Worm (Caenorhabditis elegans) whole organism, L1 larva: ENCODE measurements around the gene sluh-7.

Experiments
- C04F5.9 ChIP-seq: sonication (generic microtip); optimal IDR thresholded peaks from 2 replicates; lab custom pipeline; 2016; ENCODE audit warnings: missing genetic modification characterization, missing compliant biosample characterization
- C16A3.4 ChIP-seq: fragments of 150-350 bp; optimal IDR thresholded peaks from 2 replicates; lab custom pipeline; 2014; ENCODE audit warnings: missing biosample characterization, missing genetic modification characterization
- F16B12.6 ChIP-seq: fragments of 150-350 bp; optimal IDR thresholded peaks from 2 replicates; lab custom pipeline; 2014; ENCODE audit warnings: missing biosample characterization, missing genetic modification characterization
- aha-1 ChIP-seq: fragments of 150-350 bp; optimal IDR thresholded peaks from 2 replicates; lab custom pipeline; 2014; ENCODE audit warnings: missing biosample characterization, missing genetic modification characterization
- aly-2 ChIP-seq: fragments of 150-350 bp; optimal IDR thresholded peaks from 2 replicates; lab custom pipeline; 2014; ENCODE audit warnings: missing biosample characterization, missing genetic modification characterization
- ama-1 ChIP-seq: fragments of 150-350 bp; optimal IDR thresholded peaks from 2 replicates; lab custom pipeline; 2014
- blmp-1 ChIP-seq: fragments of 150-350 bp; optimal IDR thresholded peaks from 2 replicates; lab custom pipeline; 2014; ENCODE audit warnings: missing biosample characterization, missing genetic modification characterization
- ceh-88 ChIP-seq: fragments of 200-800 bp; sonication (Bioruptor generic); IDR thresholded peaks from 2 replicates; pipeline ENCODE4 v1.3.6; 2022; ENCODE audit warnings: missing genetic modification characterization, missing compliant biosample characterization
- ceh-90 ChIP-seq: sonication (generic microtip); optimal IDR thresholded peaks from 2 replicates; lab custom pipeline; 2016; ENCODE audit warnings: missing genetic modification characterization, missing compliant biosample characterization
- dpl-1 ChIP-seq, 3 experiments: fragments of 150-350 bp in 2 of 3; sonication (generic microtip) in 1 of 3; optimal IDR thresholded peaks; 2 replicates each; lab custom pipeline; 2014 to 2017; ENCODE audit warnings: missing biosample characterization in 3 of 3, missing genetic modification characterization in 3 of 3, missing genetic modification reagents in 3 of 3
- dsc-1 ChIP-seq: sonication (generic microtip); optimal IDR thresholded peaks from 2 replicates; lab custom pipeline; 2016; ENCODE audit warnings: mild to moderate bottlenecking, missing genetic modification characterization, missing compliant biosample characterization
- efl-1 ChIP-seq, 4 experiments: fragments of 150-350 bp; optimal IDR thresholded peaks in 3 of 4; peaks in 1 of 4; 1 replicate in 1 of 4; 2 replicates in 3 of 4; lab custom pipeline; 2014; ENCODE audit warnings: missing biosample characterization in 2 of 4, missing genetic modification characterization in 2 of 4, missing genetic modification reagents in 2 of 4
- efl-3 ChIP-seq: fragments of 200-800 bp; sonication (Bioruptor generic); optimal IDR thresholded peaks from 2 replicates; lab custom pipeline; 2018; ENCODE audit warnings: mild to moderate bottlenecking, missing genetic modification characterization, missing compliant biosample characterization
- egl-27 ChIP-seq, 2 experiments: fragments of 150-350 bp in 1 of 2; sonication (generic microtip); optimal IDR thresholded peaks; 3 replicates each; lab custom pipeline; 2017 to 2018; ENCODE audit warnings: missing biosample characterization in 2 of 2, missing genetic modification characterization in 2 of 2, missing genetic modification reagents in 2 of 2
- elt-2 ChIP-seq: sonication (generic microtip); optimal IDR thresholded peaks from 2 replicates; lab custom pipeline; 2016; ENCODE audit warnings: missing genetic modification characterization, mild to moderate bottlenecking, inconsistent platforms, missing compliant biosample characterization, missing genetic modification reagents
- elt-3 ChIP-seq, 6 experiments: fragments of 150-350 bp in 1 of 6; sonication (generic microtip); optimal IDR thresholded peaks; 2 replicates each; lab custom pipeline; 2017 to 2018; ENCODE audit warnings: missing biosample characterization in 6 of 6, missing genetic modification characterization in 6 of 6, inconsistent platforms in 1 of 6
- fkh-10 ChIP-seq: sonication (generic microtip); optimal IDR thresholded peaks from 2 replicates; lab custom pipeline; 2017; ENCODE audit warnings: missing biosample characterization, missing genetic modification reagents, missing genetic modification characterization
- fkh-4 ChIP-seq: sonication (generic microtip); optimal IDR thresholded peaks from 2 replicates; lab custom pipeline; 2016; ENCODE audit warnings: missing compliant biosample characterization, missing genetic modification characterization, borderline replicate concordance
- fkh-8 ChIP-seq: sonication (generic microtip); optimal IDR thresholded peaks from 2 replicates; lab custom pipeline; 2016; ENCODE audit warnings: mild to moderate bottlenecking, missing genetic modification characterization, missing compliant biosample characterization
- fos-1 ChIP-seq: fragments of 150-350 bp; optimal IDR thresholded peaks from 2 replicates; lab custom pipeline; 2014; ENCODE audit warnings: missing biosample characterization, missing genetic modification characterization
- hpl-2 ChIP-seq: fragments of 150-350 bp; optimal IDR thresholded peaks from 2 replicates; lab custom pipeline; 2014; ENCODE audit warnings: missing biosample characterization, missing genetic modification reagents, missing genetic modification characterization
- irx-1 ChIP-seq: sonication (generic microtip); optimal IDR thresholded peaks from 2 replicates; lab custom pipeline; 2016; ENCODE audit warnings: missing genetic modification characterization, missing compliant biosample characterization
- isw-1 ChIP-seq: fragments of 200-800 bp; sonication (Bioruptor generic); IDR thresholded peaks from 2 replicates; pipeline ENCODE4 v1.3.6; 2022; ENCODE audit warnings: missing genetic modification characterization, missing compliant biosample characterization
- jun-1 ChIP-seq: fragments of 150-350 bp; optimal IDR thresholded peaks from 2 replicates; lab custom pipeline; 2014; ENCODE audit warnings: missing biosample characterization, missing genetic modification reagents, missing genetic modification characterization
- lin-13 ChIP-seq: fragments of 150-350 bp; optimal IDR thresholded peaks from 2 replicates; lab custom pipeline; 2014; ENCODE audit warnings: missing biosample characterization, missing genetic modification reagents, missing genetic modification characterization
- lin-14 ChIP-seq: fragments of 200-800 bp; sonication (Bioruptor generic); optimal IDR thresholded peaks from 2 replicates; lab custom pipeline; 2018; ENCODE audit warnings: mild to moderate bottlenecking, missing genetic modification characterization, moderate library complexity, missing compliant biosample characterization
- lin-35 ChIP-seq, 2 experiments: fragments of 150-350 bp; optimal IDR thresholded peaks; 2 replicates each; lab custom pipeline; 2014; ENCODE audit warnings: missing biosample characterization in 2 of 2, missing genetic modification characterization in 2 of 2, missing genetic modification reagents in 2 of 2
- lin-39 ChIP-seq: fragments of 150-350 bp; optimal IDR thresholded peaks from 2 replicates; lab custom pipeline; 2014; ENCODE audit warnings: missing biosample characterization, missing genetic modification reagents, missing genetic modification characterization
- lir-3 ChIP-seq: sonication (generic microtip); optimal IDR thresholded peaks from 2 replicates; lab custom pipeline; 2016; ENCODE audit warnings: mild to moderate bottlenecking, missing genetic modification characterization, moderate library complexity, missing compliant biosample characterization; ENCODE audit not compliant: poor library complexity
- lsy-2 ChIP-seq, 2 experiments: fragments of 150-350 bp; optimal IDR thresholded peaks; 2 replicates each; lab custom pipeline; 2014; ENCODE audit warnings: missing biosample characterization in 2 of 2, missing genetic modification characterization in 2 of 2
- mep-1 ChIP-seq: fragments of 150-350 bp; optimal IDR thresholded peaks from 2 replicates; lab custom pipeline; 2014; ENCODE audit warnings: missing biosample characterization, missing genetic modification characterization
- nhr-19 ChIP-seq: fragments of 200-800 bp; sonication (Bioruptor generic); conservative IDR thresholded peaks from 2 replicates; pipeline ENCODE4 v1.3.6; 2022; ENCODE audit warnings: missing genetic modification characterization, missing compliant biosample characterization
- nhr-28 ChIP-seq: fragments of 150-350 bp; optimal IDR thresholded peaks from 2 replicates; lab custom pipeline; 2014; ENCODE audit warnings: missing biosample characterization, missing genetic modification characterization
- nhr-77 ChIP-seq: fragments of 150-350 bp; optimal IDR thresholded peaks from 2 replicates; lab custom pipeline; 2014; ENCODE audit warnings: missing biosample characterization, missing genetic modification characterization
- nhr-85 ChIP-seq: sonication (generic microtip); peaks from one replicate; lab custom pipeline; 2016; ENCODE audit warnings: missing genetic modification characterization, inconsistent platforms, missing compliant biosample characterization
- nhr-90 ChIP-seq: sonication (generic microtip); optimal IDR thresholded peaks from 2 replicates; lab custom pipeline; 2016; ENCODE audit warnings: mild to moderate bottlenecking, missing genetic modification characterization, missing compliant biosample characterization; ENCODE audit not compliant: poor library complexity
- pax-3 ChIP-seq: fragments of 200-800 bp; sonication (Bioruptor generic); optimal IDR thresholded peaks from 2 replicates; lab custom pipeline; 2018; ENCODE audit warnings: mild to moderate bottlenecking, missing genetic modification characterization, moderate library complexity, missing compliant biosample characterization
- rnt-1 ChIP-seq: sonication (generic microtip); optimal IDR thresholded peaks from 2 replicates; lab custom pipeline; 2016; ENCODE audit warnings: mild to moderate bottlenecking, missing genetic modification characterization, moderate library complexity, missing compliant biosample characterization
- snpc-4 ChIP-seq: fragments of 150-350 bp; optimal IDR thresholded peaks from 2 replicates; lab custom pipeline; 2014; ENCODE audit warnings: missing biosample characterization, missing genetic modification characterization
- snu-23 ChIP-seq: sonication (generic microtip); optimal IDR thresholded peaks from 2 replicates; lab custom pipeline; 2016; ENCODE audit warnings: missing genetic modification characterization, missing compliant biosample characterization
- tbx-2 ChIP-seq: sonication (generic microtip); optimal IDR thresholded peaks from 2 replicates; lab custom pipeline; 2016; ENCODE audit warnings: missing genetic modification characterization, missing compliant biosample characterization
- unc-86 ChIP-seq: sonication (generic microtip); optimal IDR thresholded peaks from 2 replicates; lab custom pipeline; 2016; ENCODE audit warnings: missing genetic modification characterization, missing compliant biosample characterization
- vab-15 ChIP-seq: sonication (generic microtip); optimal IDR thresholded peaks from 2 replicates; lab custom pipeline; 2017; ENCODE audit warnings: missing genotype, mild to moderate bottlenecking, missing genetic modification characterization, missing compliant biosample characterization
- zip-4 ChIP-seq: fragments of 200-800 bp; sonication (Bioruptor generic); optimal IDR thresholded peaks from 2 replicates; lab custom pipeline; 2018; ENCODE audit warnings: mild to moderate bottlenecking, missing genetic modification characterization, moderate library complexity, missing compliant biosample characterization
- ztf-11 ChIP-seq, 2 experiments: sonication (generic microtip); optimal IDR thresholded peaks; 2 replicates each; lab custom pipeline; 2016 to 2017; ENCODE audit warnings: missing genetic modification characterization in 2 of 2, missing biosample characterization in 1 of 2, missing compliant biosample characterization in 1 of 2
- ztf-4 ChIP-seq: fragments of 150-350 bp; optimal IDR thresholded peaks from 2 replicates; lab custom pipeline; 2014; ENCODE audit warnings: missing biosample characterization, missing genetic modification characterization

sluh-7 gene

DNA sequence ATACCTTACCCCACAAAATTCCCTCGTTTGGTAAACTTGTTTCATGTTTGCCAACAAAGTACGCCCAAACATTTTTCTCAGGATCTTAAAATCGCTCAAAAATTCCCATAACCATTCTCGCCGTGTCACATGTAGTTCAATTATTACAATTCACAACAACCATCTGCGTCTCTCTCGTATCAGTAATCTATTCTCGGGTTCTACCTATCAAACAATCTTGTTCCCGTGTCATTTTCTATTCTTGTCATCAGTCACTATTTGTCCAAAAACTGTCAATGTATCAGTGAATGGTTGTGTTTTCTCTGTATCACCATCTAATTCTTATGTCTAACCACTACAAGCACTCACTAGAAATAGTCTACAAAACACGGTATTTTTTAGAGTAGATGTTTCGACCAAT is 15.6 kb upstream of the sluh-7 start (continued):
- TF ChIP-seq fkh-10 (GFP tag; lab: Kevin White, UChicago) (no peak), lin-39 (no peak), fkh-8 (tag; lab: Kevin White, UChicago) (no peak), ceh-88 (GFP tag; lab: Robert Waterston, UW) (no peak), nhr-85 (tag; lab: Kevin White, UChicago) (peak; percentile 76), snu-23 (GFP tag; lab: Kevin White, UChicago) (peak; percentile 52), lir-3 (tag; lab: Kevin White, UChicago) (no peak), nhr-28 (no peak), fkh-4 (no peak), dpl-1 (GFP tag; optimal IDR thresholded peaks at IDR 0.05; lab: Kevin White, UChicago) (no peak), pax-3 (tag; lab: Kevin White, UChicago) (no peak), zip-4 (no peak), aly-2 (no peak), ceh-90 (no peak), ztf-4 (tag; lab: Kevin White, UChicago) (no peak), elt-3 (tag; optimal IDR thresholded peaks at IDR 0.05; lab: Kevin White, UChicago) (peak in 2 of 6 experiments; percentile 31 to 37), nhr-90 (peak; percentile 14), jun-1 (tag; lab: Kevin White, UChicago) (no peak)

DNA sequence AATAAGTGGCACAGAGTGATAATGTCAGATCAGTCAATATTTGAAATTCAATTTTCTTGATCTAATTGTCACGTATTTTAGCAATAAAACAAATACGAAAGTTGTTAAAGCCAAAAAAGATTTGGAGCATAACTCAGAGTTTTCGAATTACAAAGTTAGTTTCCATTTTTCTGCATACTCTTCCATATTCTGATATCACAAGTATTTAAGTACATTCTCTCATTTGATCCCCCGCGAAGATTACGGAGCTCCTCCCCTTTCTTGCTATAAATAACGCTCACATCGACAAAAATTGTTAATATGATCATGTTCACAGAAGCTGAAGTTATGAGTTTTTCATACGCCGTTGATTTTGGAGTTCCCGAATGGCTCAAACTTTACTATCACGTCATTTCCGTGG is 12.6 kb upstream of the sluh-7 start, which contains the start of gene sri-20:
TSS of gene sri-20 (plus strand) at position 301 of the 400 bp plus-strand sequence.
- TF ChIP-seq efl-1 (optimal IDR thresholded peaks at IDR 0.05; lab: Kevin White, UChicago) (no peak), efl-1 (GFP tag; optimal IDR thresholded peaks at IDR 0.05 in 1 of 2; lab: Kevin White, UChicago) (peak in 1 of 2 experiments; percentile 75), lin-35 (GFP tag; optimal IDR thresholded peaks at IDR 0.05; lab: Kevin White, UChicago) (no peak), dsc-1 (tag; lab: Kevin White, UChicago) (no peak), mep-1 (no peak), fkh-10 (GFP tag; lab: Kevin White, UChicago) (no peak)

ce11 chrV:10363834-10364233 is 8.2 kb upstream of the sluh-7 start:
- TF ChIP-seq vab-15 (tag; lab: Kevin White, UChicago): no peak
- TF ChIP-seq egl-27 (tag; optimal IDR thresholded peaks at IDR 0.05; lab: Kevin White, UChicago): no peak
- no peak for TF ChIP-seq fkh-10 (GFP tag; lab: Kevin White, UChicago)
- TF ChIP-seq nhr-28: no peak
- no peak for TF ChIP-seq lin-14 (GFP tag; lab: Kevin White, UChicago)

DNA sequence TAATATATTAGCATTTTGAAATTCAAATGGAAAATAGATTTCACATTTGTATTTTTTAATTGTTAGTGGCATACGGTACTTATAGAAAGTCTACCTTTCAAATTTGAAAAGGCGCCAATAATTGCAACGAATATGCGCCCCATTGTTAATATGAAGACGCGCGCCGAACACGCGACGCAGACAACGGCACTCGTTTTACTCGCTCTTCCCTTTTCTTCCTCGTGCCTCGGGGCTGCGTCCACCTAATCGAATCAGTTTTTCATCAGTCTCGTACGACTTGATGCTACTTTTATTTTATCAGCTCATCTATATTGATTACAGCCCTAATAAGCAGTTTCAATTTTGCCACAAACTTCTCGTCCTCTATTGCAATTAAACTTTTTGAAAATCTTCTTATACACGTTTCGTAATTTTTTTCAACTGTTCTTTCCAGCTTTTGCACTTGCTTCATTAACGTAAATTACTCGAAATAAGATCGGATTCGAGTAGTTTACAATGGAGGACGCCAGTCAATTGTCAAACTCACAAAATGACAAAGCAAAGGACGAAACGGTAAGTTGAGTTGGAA is 6.3 kb upstream of the sluh-7 start, which contains the start of gene cash-1:
TSS of gene cash-1 (plus strand) at position 432 of the 568 bp plus-strand sequence.
- TF ChIP-seq tbx-2 (tag; lab: Kevin White, UChicago) (peak; percentile 71), C04F5.9 (tag; lab: Kevin White, UChicago) (no peak), nhr-19 (GFP tag; lab: Robert Waterston, UW) (peak; percentile 58), dsc-1 (tag; lab: Kevin White, UChicago) (peak; percentile 12), elt-2 (tag; lab: Kevin White, UChicago) (peak; percentile 43), fos-1 (no peak), lir-3 (tag; lab: Kevin White, UChicago) (peak; percentile 31), rnt-1 (tag; lab: Kevin White, UChicago) (peak; percentile 68), fkh-4 (no peak), lsy-2 (tag; optimal IDR thresholded peaks at IDR 0.05; lab: Kevin White, UChicago) (peak; percentile 56 to 86), F16B12.6 (tag; lab: Kevin White, UChicago) (peak; percentile 10), isw-1 (GFP tag; lab: Robert Waterston, UW) (peak; percentile 67), fkh-8 (tag; lab: Kevin White, UChicago) (peak; percentile 71), blmp-1 (tag; lab: Kevin White, UChicago) (peak; percentile 74), mep-1 (peak; percentile 71), C16A3.4 (tag; lab: Kevin White, UChicago) (peak; percentile 38), aha-1 (no peak), irx-1 (tag; lab: Kevin White, UChicago) (no peak), unc-86 (tag; lab: Kevin White, UChicago) (no peak), ama-1 (lab: Kevin White, UChicago) (no peak), efl-3 (GFP tag; lab: Kevin White, UChicago) (no peak), nhr-77 (peak; percentile 39), lin-13 (peak; percentile 52), snpc-4 (tag; lab: Kevin White, UChicago) (peak; percentile 55), fkh-10 (GFP tag; lab: Kevin White, UChicago) (peak; percentile 36), ceh-88 (GFP tag; lab: Robert Waterston, UW) (no peak; the same call in 1 of the 2 replicates), ztf-11 (tag; optimal IDR thresholded peaks at IDR 0.05; lab: Kevin White, UChicago) (no peak), hpl-2 (peak; percentile 14), lin-35 (GFP tag; optimal IDR thresholded peaks at IDR 0.05; lab: Kevin White, UChicago) (peak; percentile 88 to 95)
